Worm (Caenorhabditis elegans) whole organism, L3 larva: ENCODE data around the gene C17E7.13.

Experiments used
- R02D3.7 ChIP-seq: fragments of 150-350 bp; optimal IDR thresholded peaks from 2 replicates; lab custom pipeline; 2014; ENCODE audit warnings: missing biosample characterization, missing genetic modification characterization
- ZK546.5 ChIP-seq: sonication (generic microtip); optimal IDR thresholded peaks from 2 replicates; lab custom pipeline; 2017; ENCODE audit warnings: missing biosample characterization, missing genetic modification characterization
- aly-2 ChIP-seq: fragments of 150-350 bp; optimal IDR thresholded peaks from 2 replicates; lab custom pipeline; 2014; ENCODE audit warnings: missing biosample characterization, missing genetic modification characterization
- ama-1 ChIP-seq: fragments of 150-350 bp; optimal IDR thresholded peaks from 2 replicates; lab custom pipeline; 2018
- ceh-16 ChIP-seq: sonication (generic microtip); optimal IDR thresholded peaks from 2 replicates; lab custom pipeline; 2017; ENCODE audit warnings: missing biosample characterization, missing genetic modification characterization
- ceh-28 ChIP-seq: fragments of 150-350 bp; optimal IDR thresholded peaks from 2 replicates; lab custom pipeline; 2014; ENCODE audit warnings: missing biosample characterization, missing genetic modification reagents, missing genetic modification characterization
- ceh-82 ChIP-seq: fragments of 150-350 bp; optimal IDR thresholded peaks from 2 replicates; lab custom pipeline; 2014; ENCODE audit warnings: missing biosample characterization, missing genetic modification characterization
- egl-5 ChIP-seq: fragments of 150-350 bp; optimal IDR thresholded peaks from 2 replicates; lab custom pipeline; 2017; ENCODE audit warnings: missing biosample characterization, missing genetic modification reagents, missing genetic modification characterization, inconsistent platforms
- elt-1 ChIP-seq: fragments of 150-350 bp; optimal IDR thresholded peaks from 2 replicates; lab custom pipeline; 2014; ENCODE audit warnings: missing biosample characterization, missing genetic modification characterization
- eor-1 ChIP-seq, 2 experiments: fragments of 150-350 bp; optimal IDR thresholded peaks; 2 replicates each; lab custom pipeline; 2014 to 2018; ENCODE audit warnings: missing biosample characterization in 2 of 2, missing genetic modification characterization in 2 of 2
- fkh-10 ChIP-seq: sonication (generic microtip); optimal IDR thresholded peaks from 2 replicates; lab custom pipeline; 2017; ENCODE audit warnings: missing biosample characterization, missing genetic modification reagents, missing genetic modification characterization
- hmg-11 ChIP-seq: sonication (generic microtip); optimal IDR thresholded peaks from 2 replicates; lab custom pipeline; 2016; ENCODE audit warnings: missing genetic modification characterization, missing compliant biosample characterization
- jun-1 ChIP-seq: fragments of 150-350 bp; optimal IDR thresholded peaks from 2 replicates; lab custom pipeline; 2014; ENCODE audit warnings: missing biosample characterization, missing genetic modification reagents, missing genetic modification characterization
- lin-15B ChIP-seq: fragments of 150-350 bp; optimal IDR thresholded peaks from 2 replicates; lab custom pipeline; 2014; ENCODE audit warnings: missing biosample characterization, missing genetic modification characterization
- lin-39 ChIP-seq: fragments of 150-350 bp; optimal IDR thresholded peaks from 2 replicates; lab custom pipeline; 2018; ENCODE audit warnings: missing biosample characterization, missing genetic modification reagents, missing genetic modification characterization
- lsy-12 ChIP-seq: sonication (generic microtip); optimal IDR thresholded peaks from 2 replicates; lab custom pipeline; 2016; ENCODE audit warnings: mild to moderate bottlenecking, missing genetic modification characterization, missing compliant biosample characterization
- mdl-1 ChIP-seq: fragments of 150-350 bp; optimal IDR thresholded peaks from 2 replicates; lab custom pipeline; 2014; ENCODE audit warnings: missing biosample characterization, missing genetic modification characterization
- mml-1 ChIP-seq: fragments of 150-350 bp; sonication (generic microtip); optimal IDR thresholded peaks from 3 replicates; lab custom pipeline; 2014; ENCODE audit warnings: missing biosample characterization, missing genetic modification characterization
- nhr-11 ChIP-seq: fragments of 150-350 bp; optimal IDR thresholded peaks from 2 replicates; lab custom pipeline; 2014; ENCODE audit warnings: missing biosample characterization, missing genetic modification characterization
- nhr-12 ChIP-seq: fragments of 150-350 bp; optimal IDR thresholded peaks from 2 replicates; lab custom pipeline; 2014; ENCODE audit warnings: missing biosample characterization, missing genetic modification characterization
- nhr-23 ChIP-seq: fragments of 150-350 bp; optimal IDR thresholded peaks from 2 replicates; lab custom pipeline; 2014; ENCODE audit warnings: missing biosample characterization, missing genetic modification reagents, missing genetic modification characterization
- nhr-237 ChIP-seq: fragments of 150-350 bp; optimal IDR thresholded peaks from 2 replicates; lab custom pipeline; 2014; ENCODE audit warnings: missing biosample characterization, missing genetic modification characterization
- nhr-25 ChIP-seq: sonication (generic microtip); optimal IDR thresholded peaks from 2 replicates; lab custom pipeline; 2017; ENCODE audit warnings: missing biosample characterization, missing genetic modification characterization
- nhr-67 ChIP-seq: fragments of 150-350 bp; optimal IDR thresholded peaks from 2 replicates; lab custom pipeline; 2014; ENCODE audit warnings: missing biosample characterization, missing genetic modification characterization
- nhr-76 ChIP-seq: fragments of 150-350 bp; sonication (generic microtip); optimal IDR thresholded peaks from 5 replicates; lab custom pipeline; 2014; ENCODE audit warnings: missing biosample characterization, missing genetic modification characterization
- nhr-77 ChIP-seq: fragments of 150-350 bp; optimal IDR thresholded peaks from 2 replicates; lab custom pipeline; 2014; ENCODE audit warnings: missing biosample characterization, missing genetic modification characterization
- pha-4 ChIP-seq: fragments of 150-350 bp; optimal IDR thresholded peaks from 2 replicates; lab custom pipeline; 2014; ENCODE audit warnings: missing biosample characterization, missing genetic modification reagents, missing genetic modification characterization
- sea-2 ChIP-seq: fragments of 150-350 bp; sonication (generic microtip); optimal IDR thresholded peaks from 4 replicates; lab custom pipeline; 2014; ENCODE audit warnings: missing biosample characterization, missing genetic modification reagents, missing genetic modification characterization
- skn-1 ChIP-seq: fragments of 150-350 bp; optimal IDR thresholded peaks from 2 replicates; lab custom pipeline; 2014; ENCODE audit warnings: missing biosample characterization, missing genetic modification characterization
- snpc-4 ChIP-seq: fragments of 150-350 bp; optimal IDR thresholded peaks from 2 replicates; lab custom pipeline; 2014; ENCODE audit warnings: missing biosample characterization, missing genetic modification characterization
- unc-39 ChIP-seq: sonication (generic microtip); optimal IDR thresholded peaks from 4 replicates; lab custom pipeline; 2017; ENCODE audit warnings: missing biosample characterization, missing genetic modification characterization
- unc-62 ChIP-seq: fragments of 150-350 bp; sonication (generic microtip); optimal IDR thresholded peaks from 4 replicates; lab custom pipeline; 2014; ENCODE audit warnings: missing biosample characterization, missing genetic modification reagents, missing genetic modification characterization
- ztf-11 ChIP-seq: fragments of 150-350 bp; optimal IDR thresholded peaks from 2 replicates; lab custom pipeline; 2014; ENCODE audit warnings: missing biosample characterization, missing genetic modification characterization
- ztf-4 ChIP-seq: fragments of 150-350 bp; optimal IDR thresholded peaks from 2 replicates; lab custom pipeline; 2014; ENCODE audit warnings: missing biosample characterization, missing genetic modification characterization

C17E7.13 gene

DNA sequence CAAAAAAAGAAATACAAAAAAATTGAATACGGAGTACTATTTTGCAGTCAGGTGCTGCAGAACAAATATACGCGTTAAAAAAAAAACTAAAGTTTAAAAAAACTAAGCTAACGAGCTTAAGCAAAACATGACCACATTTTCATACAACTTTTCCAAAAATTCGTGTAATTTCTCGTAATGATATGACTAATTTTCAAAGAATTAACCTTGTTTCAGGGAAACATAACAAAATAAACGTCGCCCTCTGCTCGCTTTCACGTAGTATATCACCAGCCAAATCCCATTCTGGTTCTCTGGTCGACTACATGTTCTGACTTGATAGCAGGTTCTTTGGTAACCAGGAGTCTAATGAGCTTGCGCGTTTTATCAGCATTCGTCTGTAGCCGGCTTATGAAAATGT, 18.7 kb downstream of the C17E7.13 start:
- TF ChIP-seq nhr-67: no peak
- peak; percentile 81 for TF ChIP-seq nhr-11
- no peak for TF ChIP-seq ZK546.5 (tag; lab: Kevin White, UChicago)
- TF ChIP-seq nhr-76: no peak
- TF ChIP-seq unc-62 (GFP tag; lab: Kevin White, UChicago): no peak
- no peak for TF ChIP-seq fkh-10 (GFP tag; lab: Kevin White, UChicago)
- no peak for TF ChIP-seq ama-1 (lab: Kevin White, UChicago)
- TF ChIP-seq ztf-11 (tag; lab: Kevin White, UChicago): no peak
- TF ChIP-seq eor-1 (tag; optimal IDR thresholded peaks at IDR 0.05; lab: Kevin White, UChicago): no peak

ce11 chrV:3868905-3869304, 20.2 kb downstream of the C17E7.13 start, which contains the start of gene nhr-157:
Gene nhr-157, minus strand, starts transcription at chrV:3869005.
- TF ChIP-seq ZK546.5 (tag; lab: Kevin White, UChicago) (no peak), snpc-4 (tag; lab: Kevin White, UChicago) (no peak), mdl-1 (tag; lab: Kevin White, UChicago) (no peak), nhr-23 (no peak), ztf-4 (tag; lab: Kevin White, UChicago) (no peak), nhr-237 (tag; lab: Kevin White, UChicago) (no peak)

ce11 chrV:3865273-3865672, 23.8 kb downstream of the C17E7.13 start:
- TF ChIP-seq nhr-25: peak; percentile 42
- TF ChIP-seq elt-1 (tag; lab: Kevin White, UChicago): peak; percentile 58
- TF ChIP-seq ama-1 (lab: Kevin White, UChicago): no peak

ce11 chrV:3862851-3863250, 26.2 kb downstream of the C17E7.13 start, which contains the start of gene nhr-187:
Gene nhr-187, minus strand, starts transcription at chrV:3862951.
- TF ChIP-seq fkh-10 (GFP tag; lab: Kevin White, UChicago) (no peak), lsy-12 (tag; lab: Kevin White, UChicago) (no peak)

ce11 chrV:3860123-3860522, 29.0 kb downstream of the C17E7.13 start, which contains the start of gene nhr-189:
Gene nhr-189, minus strand, starts transcription at chrV:3860243.
- no peak for TF ChIP-seq ztf-11 (tag; lab: Kevin White, UChicago)
- no peak for TF ChIP-seq unc-39
- no peak for TF ChIP-seq ZK546.5 (tag; lab: Kevin White, UChicago)
- no peak for TF ChIP-seq nhr-23
- TF ChIP-seq nhr-12 (tag; lab: Kevin White, UChicago): no peak
- no peak for TF ChIP-seq aly-2 (tag; lab: Kevin White, UChicago)
- TF ChIP-seq eor-1 (tag; optimal IDR thresholded peaks at IDR 0.05; lab: Kevin White, UChicago): no peak
- TF ChIP-seq pha-4 (tag; lab: Kevin White, UChicago): no peak
- TF ChIP-seq nhr-67: no peak
- no peak for TF ChIP-seq nhr-237 (tag; lab: Kevin White, UChicago)
- no peak for TF ChIP-seq nhr-76
- TF ChIP-seq jun-1 (tag; lab: Kevin White, UChicago): no peak
- TF ChIP-seq lin-15B (tag; lab: Kevin White, UChicago): no peak
- no peak for TF ChIP-seq mdl-1 (tag; lab: Kevin White, UChicago)
- TF ChIP-seq mml-1 (tag; lab: Kevin White, UChicago): no peak
- TF ChIP-seq hmg-11 (tag; lab: Kevin White, UChicago): no peak
- TF ChIP-seq nhr-77: no peak
- TF ChIP-seq unc-62 (GFP tag; lab: Kevin White, UChicago): no peak

- TF ChIP-seq nhr-237 (tag; lab: Kevin White, UChicago): no peak
- TF ChIP-seq nhr-11: peak; percentile 4
- TF ChIP-seq R02D3.7 (tag; lab: Kevin White, UChicago): no peak
- TF ChIP-seq ztf-4 (tag; lab: Kevin White, UChicago): no peak
- TF ChIP-seq, all 47 proteins: peak for 1
Observed at ce11 chrV:3857778-3858177, 31.3 kb downstream of the C17E7.13 start, which contains the start of gene nhr-188. Gene nhr-188, minus strand, starts transcription at chrV:3857861.

DNA sequence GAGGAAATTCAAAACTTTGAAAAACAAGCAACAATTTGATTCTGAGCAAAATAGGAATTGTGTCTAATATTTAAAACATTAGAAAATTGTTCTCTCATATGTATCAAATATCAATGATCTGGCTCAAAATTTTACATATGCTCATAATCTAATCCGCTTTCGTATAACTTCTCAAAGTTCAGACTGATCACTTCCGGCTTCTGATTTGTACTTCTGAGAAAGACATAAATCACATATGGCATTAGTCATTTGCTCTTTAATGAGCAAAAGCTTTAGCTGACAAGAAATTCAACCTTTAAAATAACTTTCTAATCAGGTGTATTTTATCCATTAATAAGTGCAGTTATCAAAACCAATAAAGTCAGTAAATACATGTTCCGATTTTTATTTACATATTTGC, 33.2 kb downstream of the C17E7.13 start:
- TF ChIP-seq pha-4 (tag; lab: Kevin White, UChicago) (no peak), ceh-82 (no peak), ama-1 (lab: Kevin White, UChicago) (no peak), ceh-28 (tag; lab: Kevin White, UChicago) (no peak), skn-1 (tag; lab: Kevin White, UChicago) (no peak), lin-39 (no peak), unc-39 (no peak), lin-15B (tag; lab: Kevin White, UChicago) (no peak), nhr-23 (no peak), sea-2 (GFP tag; lab: Kevin White, UChicago) (no peak), ceh-16 (no peak), R02D3.7 (tag; lab: Kevin White, UChicago) (no peak), nhr-237 (tag; lab: Kevin White, UChicago) (no peak), aly-2 (tag; lab: Kevin White, UChicago) (no peak), fkh-10 (GFP tag; lab: Kevin White, UChicago) (no peak), snpc-4 (tag; lab: Kevin White, UChicago) (no peak), egl-5 (tag; lab: Kevin White, UChicago) (no peak), ztf-11 (tag; lab: Kevin White, UChicago) (no peak), nhr-77 (no peak)
